Fruit fly (Drosophila melanogaster): ENCODE results near the gene ssp5.

DNA sequence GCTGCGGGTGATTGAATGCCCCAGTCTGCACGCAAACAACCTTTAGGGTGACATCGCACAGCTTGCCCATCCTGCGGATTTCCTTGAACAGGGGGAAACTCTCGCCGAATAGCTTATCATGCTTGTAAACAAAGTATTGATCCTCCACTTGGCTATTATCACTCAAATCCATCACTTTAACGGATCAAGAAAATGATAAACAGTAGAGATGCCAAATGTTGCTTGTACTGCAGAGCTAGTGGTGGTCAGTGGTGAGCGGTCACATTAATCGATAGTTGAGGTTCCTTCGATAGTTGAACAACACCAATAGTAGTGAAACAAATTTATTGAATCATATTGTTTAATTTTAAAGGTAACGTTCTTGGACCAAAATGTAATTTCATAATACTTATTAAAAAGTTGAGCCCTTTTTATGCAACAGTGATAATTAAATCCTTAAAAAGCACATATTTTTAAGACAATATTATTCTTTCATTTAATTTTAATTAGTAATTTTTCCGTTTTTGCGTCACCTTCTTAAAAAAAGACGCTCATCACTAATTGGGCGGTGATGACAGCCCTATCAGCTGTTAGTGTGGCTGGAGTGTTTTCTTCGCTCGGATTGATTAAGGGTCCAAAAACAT is 22.6 kb upstream of the ssp5 start, which contains the start of the genes KLHL18 and GCC185:
- TF ChIP-seq h (optimal IDR thresholded peaks at IDR 0.05) (no peak), insv (optimal IDR thresholded peaks at IDR 0.05) (no peak), psq (optimal IDR thresholded peaks at IDR 0.05) (no peak), Myc (optimal IDR thresholded peaks at IDR 0.05) (no peak)
